Fruit fly (Drosophila melanogaster) whole organism, prepupa: Measurements from ENCODE around the gene CG15387.

Experiments used
- CG10669 ChIP-seq: fragments of 200-800 bp; sonication (Bioruptor generic); optimal IDR thresholded peaks from 3 replicates; lab custom pipeline; 2018; ENCODE audit warnings: missing biosample characterization, mild to moderate bottlenecking, missing genetic modification characterization, moderate library complexity
- CG11762 ChIP-seq: fragments of 200-800 bp; sonication (Bioruptor generic); optimal IDR thresholded peaks from 3 replicates; lab custom pipeline; 2016; ENCODE audit warnings: missing biosample characterization, missing genetic modification characterization; ENCODE audit not compliant: insufficient read depth
- CG1621 ChIP-seq: fragments of 200-800 bp; sonication (Bioruptor generic); optimal IDR thresholded peaks from 3 replicates; lab custom pipeline; 2018; ENCODE audit warnings: missing biosample characterization, mild to moderate bottlenecking, missing genetic modification characterization
- CG16779 ChIP-seq: fragments of 200-800 bp; sonication (Bioruptor generic); optimal IDR thresholded peaks from 3 replicates; lab custom pipeline; 2017; ENCODE audit warnings: missing biosample characterization, mild to moderate bottlenecking, missing genetic modification characterization
- CG32006 ChIP-seq: fragments of 200-800 bp; sonication (Bioruptor generic); optimal IDR thresholded peaks from 3 replicates; lab custom pipeline; 2017; ENCODE audit warnings: missing biosample characterization, mild to moderate bottlenecking, missing genetic modification characterization
- CG3919 ChIP-seq: fragments of 200-800 bp; sonication (Bioruptor generic); optimal IDR thresholded peaks from 3 replicates; lab custom pipeline; 2016; ENCODE audit warnings: missing biosample characterization, missing genetic modification characterization
- CG6808 ChIP-seq: fragments of 200-800 bp; sonication (Bioruptor generic); optimal IDR thresholded peaks from 3 replicates; lab custom pipeline; 2017; ENCODE audit warnings: missing biosample characterization, missing genetic modification characterization, mild to moderate bottlenecking, moderate library complexity, missing genetic modification reagents
- CG6854 ChIP-seq: fragments of 200-800 bp; sonication (Bioruptor generic); optimal IDR thresholded peaks from 2 replicates; lab custom pipeline; 2017; ENCODE audit warnings: missing biosample characterization, mild to moderate bottlenecking, missing genetic modification characterization
- CG8319 ChIP-seq: fragments of 200-800 bp; sonication (Bioruptor generic); optimal IDR thresholded peaks from 3 replicates; lab custom pipeline; 2016; ENCODE audit warnings: missing biosample characterization, missing genetic modification characterization
- CG9139 ChIP-seq: fragments of 200-800 bp; sonication (Bioruptor generic); optimal IDR thresholded peaks from 3 replicates; lab custom pipeline; 2017; ENCODE audit warnings: missing biosample characterization, mild to moderate bottlenecking, missing genetic modification characterization
- Eip93F ChIP-seq: fragments of 200-800 bp; sonication (Bioruptor generic); optimal IDR thresholded peaks from 2 replicates; lab custom pipeline; 2016; ENCODE audit warnings: missing biosample characterization, mild to moderate bottlenecking, missing genetic modification characterization
- OdsH ChIP-seq: fragments of 200-800 bp; sonication (Bioruptor generic); optimal IDR thresholded peaks from 3 replicates; lab custom pipeline; 2016; ENCODE audit warnings: missing biosample characterization, missing genetic modification characterization
- Sox102F ChIP-seq: fragments of 200-800 bp; sonication (Bioruptor generic); optimal IDR thresholded peaks from 2 replicates; lab custom pipeline; 2016; ENCODE audit warnings: missing biosample characterization, mild to moderate bottlenecking, missing genetic modification characterization
- net ChIP-seq: fragments of 200-800 bp; sonication (Bioruptor generic); optimal IDR thresholded peaks from 3 replicates; lab custom pipeline; 2016; ENCODE audit warnings: missing biosample characterization, missing genetic modification characterization

dm6 chr2L:2209002-2209401 is 17.1 kb downstream of the CG15387 start, which contains the start of gene CG33124:
- no peak for TF ChIP-seq Eip93F
- TF ChIP-seq CG6808 (GFP tag; lab: Kevin White, UChicago), result no peak
- no peak for TF ChIP-seq Sox102F (GFP tag; lab: Kevin White, UChicago)
- TF ChIP-seq CG6854 (GFP tag; lab: Kevin White, UChicago), result no peak
- no peak for TF ChIP-seq CG16779 (tag; lab: Kevin White, UChicago)
- TF ChIP-seq CG9139 (GFP tag; lab: Kevin White, UChicago), result no peak
- no peak for TF ChIP-seq CG11762 (GFP tag; lab: Kevin White, UChicago)
- no peak for TF ChIP-seq CG8319 (GFP tag; lab: Kevin White, UChicago)
- TF ChIP-seq CG1621 (tag; lab: Kevin White, UChicago), result no peak
- no peak for TF ChIP-seq net (GFP tag; lab: Kevin White, UChicago)
- TF ChIP-seq CG10669 (GFP tag; lab: Kevin White, UChicago), result no peak
- TF ChIP-seq CG3919, result no peak
- no peak for TF ChIP-seq OdsH (GFP tag; lab: Kevin White, UChicago)
- no peak for TF ChIP-seq CG32006 (GFP tag; lab: Kevin White, UChicago)
